Worm (Caenorhabditis elegans): ENCODE measurements around the gene fnip-2.
A peak's percentile ranks its signal among the peaks of the same experiment; 100 is the strongest.

Gene fnip-2

DNA sequence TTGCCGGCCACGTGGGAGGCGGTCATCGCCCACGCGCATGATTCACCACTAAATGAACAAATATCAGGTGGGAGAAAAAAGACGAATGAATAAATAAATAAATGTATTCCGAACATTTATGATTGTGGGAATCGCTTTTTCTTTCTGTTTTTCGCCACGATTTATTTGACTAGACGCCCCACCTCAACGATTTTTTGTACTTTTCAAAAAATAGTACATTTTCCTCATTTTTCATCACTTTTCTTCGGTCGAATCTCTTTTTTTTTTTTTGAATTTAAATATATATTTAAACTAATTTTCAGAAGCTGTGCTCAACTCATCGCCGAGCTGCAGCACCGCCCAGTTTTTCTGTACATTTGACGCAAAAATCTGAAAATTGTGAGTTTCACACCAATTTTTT, at the start of gene fnip-2:
Gene fnip-2, plus strand, starts transcription at position 301 of the 400 bp plus-strand sequence.
- TF ChIP-seq aha-1 (tag) (peak; percentile 65), sdz-12 (GFP tag; optimal IDR thresholded peaks at IDR 0.05) (no peak), fkh-10 (GFP tag; optimal IDR thresholded peaks at IDR 0.05) (no peak), unc-62 (GFP tag; optimal IDR thresholded peaks at IDR 0.05 in 1 of 2) (no peak), unc-62 (tag; optimal IDR thresholded peaks at IDR 0.05) (no peak)

DNA sequence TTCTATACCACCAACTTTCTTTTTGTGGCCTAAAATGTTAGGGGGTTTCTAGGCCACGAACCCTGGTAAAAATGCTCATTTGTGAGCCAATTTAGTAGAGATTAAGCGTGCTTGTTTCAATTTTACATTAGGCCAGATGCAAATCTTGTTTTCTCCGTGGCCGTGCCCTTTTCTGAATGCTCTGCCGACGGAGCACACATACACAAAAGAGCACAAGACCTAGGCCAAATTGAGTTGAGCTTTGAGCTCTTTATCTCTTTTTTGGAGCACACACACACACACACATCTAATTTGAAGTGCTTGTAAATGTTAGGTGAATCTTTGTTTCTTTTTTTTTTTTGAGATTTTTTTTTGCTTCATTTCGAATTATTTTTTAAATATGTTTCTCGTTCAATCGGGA, 49.7 kb upstream of the fnip-2 start:
- TF ChIP-seq vab-7 (GFP tag; IDR thresholded peaks at IDR 0.05) (no peak), ces-1 (GFP tag; optimal IDR thresholded peaks at IDR 0.05) (no peak), lim-7 (GFP tag; IDR thresholded peaks at IDR 0.05) (no peak), ceh-32 (tag; optimal IDR thresholded peaks at IDR 0.05; ENCODE audit: poor library complexity) (no peak), fkh-10 (GFP tag; optimal IDR thresholded peaks at IDR 0.05) (peak; percentile 28), lin-39 (tag; optimal IDR thresholded peaks at IDR 0.05) (no peak), nhr-41 (GFP tag; IDR thresholded peaks at IDR 0.05) (no peak), dmd-6 (GFP tag; IDR thresholded peaks at IDR 0.05) (no peak), ctbp-1 (GFP tag; IDR thresholded peaks at IDR 0.05) (peak; percentile 49; the same call in 1 of the 2 replicates), aha-1 (tag) (peak; percentile 4)

DNA sequence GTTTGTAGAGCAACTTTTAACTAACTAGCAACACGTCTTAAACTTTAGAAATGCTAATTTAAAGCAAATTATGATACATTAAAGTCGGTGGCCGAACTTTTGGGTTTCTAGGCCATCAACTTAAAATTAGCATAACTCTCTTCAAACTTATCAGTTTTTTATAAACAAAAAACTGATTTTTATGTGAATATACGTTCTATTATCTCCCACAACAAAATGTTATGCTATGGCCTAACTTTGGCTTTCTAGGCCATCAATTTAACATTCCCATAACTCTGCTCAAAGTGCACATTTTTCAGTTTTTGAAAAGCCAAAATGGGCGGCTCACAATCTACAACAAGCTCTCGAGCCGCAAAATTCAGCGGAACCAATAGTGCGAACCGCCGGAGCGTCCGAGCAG, 47.3 kb upstream of the fnip-2 start, which contains the start of gene C54E4.1:
Gene C54E4.1, plus strand, starts transcription at position 301 of the 400 bp plus-strand sequence.
- no peak for TF ChIP-seq nhr-6 (tag; optimal IDR thresholded peaks at IDR 0.05)
- TF ChIP-seq set-16 (GFP tag; IDR thresholded peaks at IDR 0.05), result peak; percentile 37; the same call in 1 of the 2 replicates
- 0 out of 2 replicates have a peak, but pooled peaks have one; percentile 38 for TF ChIP-seq tra-1 (GFP tag; IDR thresholded peaks at IDR 0.05)

DNA sequence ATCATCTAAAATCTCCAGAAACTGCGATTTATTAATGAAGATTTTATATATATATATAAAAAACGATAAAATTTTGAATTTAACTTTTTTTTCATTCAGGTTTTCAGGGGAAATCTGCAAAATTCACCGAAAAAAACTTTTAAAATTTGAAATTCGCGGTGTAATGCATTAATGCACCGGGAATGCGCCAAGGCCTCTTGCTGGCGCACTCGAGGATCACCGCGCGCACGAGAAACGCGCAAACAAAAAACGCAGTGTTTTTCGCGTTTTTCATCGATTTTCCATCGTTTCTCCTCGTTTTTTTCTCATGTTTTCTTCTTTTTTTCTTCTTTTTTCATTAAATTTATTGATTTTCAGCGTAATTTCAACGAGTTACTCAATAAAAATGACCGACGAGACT, 45.1 kb upstream of the fnip-2 start, which contains the start of gene hrpu-2:
Gene hrpu-2, plus strand, starts transcription at position 352 of the 400 bp plus-strand sequence.
- no peak for TF ChIP-seq ceh-44 (GFP tag; IDR thresholded peaks at IDR 0.05)
- TF ChIP-seq hlh-30 (tag; optimal IDR thresholded peaks at IDR 0.05; ENCODE audit: insufficient read depth), result peak; percentile 73
- TF ChIP-seq unc-130 (GFP tag; optimal IDR thresholded peaks at IDR 0.05), result peak; percentile 23
- TF ChIP-seq duxl-1 (tag; optimal IDR thresholded peaks at IDR 0.05; ENCODE audit: poor library complexity), result peak; percentile 31
- TF ChIP-seq F10B5.3 (tag; optimal IDR thresholded peaks at IDR 0.05), result peak; percentile 57
- TF ChIP-seq daf-16 (GFP tag; optimal IDR thresholded peaks at IDR 0.05), result peak in 1 of 2 experiments; percentile 33
- TF ChIP-seq daf-16 (tag; optimal IDR thresholded peaks at IDR 0.05), result peak; percentile 29
- peak; percentile 25 to 90 for TF ChIP-seq lsy-2 (tag; optimal IDR thresholded peaks at IDR 0.05)
- peak; percentile 82 for TF ChIP-seq dmd-6 (GFP tag; IDR thresholded peaks at IDR 0.05)
- TF ChIP-seq zfp-2 (tag; optimal IDR thresholded peaks at IDR 0.05), result no peak
- no peak for TF ChIP-seq mdt-29 (GFP tag; IDR thresholded peaks at IDR 0.05)
- peak; percentile 56; the same call in 1 of the 2 replicates for TF ChIP-seq nhr-42 (GFP tag; IDR thresholded peaks at IDR 0.05)
- TF ChIP-seq Y105C5A.15 (GFP tag; IDR thresholded peaks at IDR 0.05), result no peak
- no peak for TF ChIP-seq D1046.2 (GFP tag; IDR thresholded peaks at IDR 0.05)
- no peak for TF ChIP-seq aha-1 (tag)
- peak; percentile 78; the same call in 1 of the 2 replicates for TF ChIP-seq tra-1 (GFP tag; IDR thresholded peaks at IDR 0.05)
- peak in 1 of 2 experiments; percentile 10 for TF ChIP-seq mdl-1 (tag; optimal IDR thresholded peaks at IDR 0.05)
- peak; percentile 49 for TF ChIP-seq nhr-48 (tag; optimal IDR thresholded peaks at IDR 0.05)
- peak; percentile 85 for TF ChIP-seq nhr-102 (tag; optimal IDR thresholded peaks at IDR 0.05)
- TF ChIP-seq ztf-7 (tag; optimal IDR thresholded peaks at IDR 0.05), result peak; percentile 55
- TF ChIP-seq lin-29 (GFP tag; IDR thresholded peaks at IDR 0.05), result 0 out of 2 replicates have a peak, but pooled peaks have one; percentile 18
- TF ChIP-seq dve-1 (tag; optimal IDR thresholded peaks at IDR 0.05; ENCODE audit: insufficient read depth), result peak; percentile 82
- TF ChIP-seq dmd-9 (GFP tag; IDR thresholded peaks at IDR 0.05), result peak; percentile 67; the same call in 1 of the 2 replicates
- peak; percentile 64; the same call in 1 of the 2 replicates for TF ChIP-seq ceh-20 (GFP tag; IDR thresholded peaks at IDR 0.05)
- peak; percentile 73 for TF ChIP-seq F37D6.2 (tag; optimal IDR thresholded peaks at IDR 0.05)
- TF ChIP-seq egl-27 (tag; optimal IDR thresholded peaks at IDR 0.05), result no peak
- TF ChIP-seq T26A8.4 (GFP tag; IDR thresholded peaks at IDR 0.05), result peak; percentile 79
- TF ChIP-seq ctbp-1 (GFP tag; IDR thresholded peaks at IDR 0.05), result peak; percentile 55; the same call in 1 of the 2 replicates
- no peak for TF ChIP-seq unc-62 (GFP tag; optimal IDR thresholded peaks at IDR 0.05 in 1 of 2)
- no peak for TF ChIP-seq unc-62 (tag; optimal IDR thresholded peaks at IDR 0.05)
- TF ChIP-seq hlh-11 (tag; optimal IDR thresholded peaks at IDR 0.05), result peak; percentile 73
- no peak for TF ChIP-seq ama-1 (optimal IDR thresholded peaks at IDR 0.05)
- TF ChIP-seq php-3 (GFP tag; IDR thresholded peaks at IDR 0.05), result peak; percentile 62
- TF ChIP-seq set-16 (GFP tag; IDR thresholded peaks at IDR 0.05), result 0 out of 2 replicates have a peak, but pooled peaks have one; percentile 10
- TF ChIP-seq nhr-6 (tag; optimal IDR thresholded peaks at IDR 0.05), result peak; percentile 11

Measured in whole organism, L4 larva.